Worm (Caenorhabditis elegans) whole organism, young adult: ENCODE measurements around the gene R07E5.4.
A peak's percentile ranks its signal among the peaks of the same experiment; 100 is the strongest.
"Not testable (repeated sequence)": the region's sequence is repeated elsewhere in the genome, so short reads cannot be mapped to it uniquely, and the experiment has no call there.

Experiments
- B0261.1 ChIP-seq: sonication (generic microtip); optimal IDR thresholded peaks from 2 replicates; lab custom pipeline; 2016; ENCODE audit warnings: mild to moderate bottlenecking, missing genetic modification characterization, moderate library complexity, missing compliant biosample characterization
- C06A6.2 ChIP-seq: fragments of 200-800 bp; sonication (Bioruptor generic); conservative IDR thresholded peaks from 2 replicates; pipeline ENCODE4 v1.3.6; 2022; ENCODE audit warnings: missing genetic modification characterization, missing compliant biosample characterization
- C17E4.6 ChIP-seq: fragments of 200-800 bp; sonication (Bioruptor generic); IDR thresholded peaks from 2 replicates; pipeline ENCODE4 v1.3.6; 2022; ENCODE audit warnings: missing genetic modification reagents, missing genetic modification characterization, missing compliant biosample characterization
- D2030.7 ChIP-seq: fragments of 200-800 bp; sonication (Bioruptor generic); IDR thresholded peaks from 2 replicates; pipeline ENCODE4 v1.3.6; 2022; ENCODE audit warnings: missing genetic modification reagents, missing genetic modification characterization, missing compliant biosample characterization
- F10E7.11 ChIP-seq: sonication (generic microtip); optimal IDR thresholded peaks from 2 replicates; lab custom pipeline; 2017; ENCODE audit warnings: mild to moderate bottlenecking, missing genetic modification characterization, moderate library complexity, missing compliant biosample characterization
- K11D2.4 ChIP-seq: fragments of 200-800 bp; sonication (Bioruptor generic); IDR thresholded peaks from 2 replicates; pipeline ENCODE4 v1.3.6; 2022; ENCODE audit warnings: missing genetic modification reagents, missing genetic modification characterization, missing compliant biosample characterization
- T07F8.4 ChIP-seq: sonication (generic microtip); optimal IDR thresholded peaks from 2 replicates; lab custom pipeline; 2016; ENCODE audit warnings: mild to moderate bottlenecking, missing genetic modification characterization, moderate library complexity, missing compliant biosample characterization
- Y56A3A.18 ChIP-seq: fragments of 200-800 bp; sonication (Bioruptor generic); IDR thresholded peaks from 2 replicates; pipeline ENCODE4 v1.3.6; 2022; ENCODE audit warnings: missing genetic modification reagents, missing genetic modification characterization, missing compliant biosample characterization
- Y67H2A.10 ChIP-seq: fragments of 200-800 bp; sonication (Bioruptor generic); conservative IDR thresholded peaks from 2 replicates; pipeline ENCODE4 v1.3.6; 2022; ENCODE audit warnings: missing genetic modification reagents, missing genetic modification characterization, missing compliant biosample characterization
- Y95B8A.8 ChIP-seq: fragments of 200-800 bp; sonication (Bioruptor generic); IDR thresholded peaks from 2 replicates; pipeline ENCODE4 v1.3.6; 2022; ENCODE audit warnings: missing genetic modification reagents, missing genetic modification characterization, missing compliant biosample characterization
- aptf-3 ChIP-seq: fragments of 200-800 bp; sonication (Bioruptor generic); IDR thresholded peaks from 2 replicates; pipeline ENCODE4 v1.3.6; 2022; ENCODE audit warnings: missing genetic modification characterization, missing compliant biosample characterization
- athp-1 ChIP-seq: sonication (generic microtip); optimal IDR thresholded peaks from 2 replicates; lab custom pipeline; 2017; ENCODE audit warnings: mild to moderate bottlenecking, missing genetic modification characterization, missing compliant biosample characterization
- attf-3 ChIP-seq: fragments of 200-800 bp; sonication (Bioruptor generic); conservative IDR thresholded peaks from 2 replicates; pipeline ENCODE4 v1.3.6; 2022; ENCODE audit warnings: missing genetic modification reagents, missing genetic modification characterization, missing compliant biosample characterization
- cebp-1 ChIP-seq, 2 experiments: fragments of 200-800 bp in 1 of 2; sonication (Bioruptor generic) in 1 of 2; sonication (generic microtip) in 1 of 2; IDR thresholded peaks in 1 of 2; optimal IDR thresholded peaks in 1 of 2; 2 replicates each; pipeline versions ENCODE4 v1.3.6 to Lab custom; 2017 to 2022; ENCODE audit warnings: missing compliant biosample characterization in 2 of 2, missing genetic modification characterization in 2 of 2, mild to moderate bottlenecking in 1 of 2, missing genetic modification reagents in 1 of 2, moderate library complexity in 1 of 2
- ceh-100 ChIP-seq: fragments of 200-800 bp; sonication (Bioruptor generic); IDR thresholded peaks from 2 replicates; pipeline ENCODE4 v1.3.6; 2022; ENCODE audit warnings: missing genetic modification reagents, missing genetic modification characterization, missing compliant biosample characterization
- ceh-40 ChIP-seq: fragments of 200-800 bp; sonication (Bioruptor generic); IDR thresholded peaks from 2 replicates; pipeline ENCODE4 v1.3.6; 2022; ENCODE audit warnings: missing genetic modification characterization, missing compliant biosample characterization
- die-1 ChIP-seq: sonication (generic microtip); optimal IDR thresholded peaks from 2 replicates; lab custom pipeline; 2016; ENCODE audit warnings: missing genotype, mild to moderate bottlenecking, missing genetic modification characterization, missing compliant biosample characterization
- dox-1 ChIP-seq: fragments of 200-800 bp; sonication (Bioruptor generic); IDR thresholded peaks from 2 replicates; pipeline ENCODE4 v1.3.6; 2022; ENCODE audit warnings: missing genetic modification reagents, missing genetic modification characterization, missing compliant biosample characterization
- dpff-1 ChIP-seq: sonication (generic microtip); optimal IDR thresholded peaks from 2 replicates; lab custom pipeline; 2017; ENCODE audit warnings: mild to moderate bottlenecking, missing genetic modification characterization, missing compliant biosample characterization
- ekl-4 ChIP-seq: fragments of 200-800 bp; sonication (Bioruptor generic); IDR thresholded peaks from 2 replicates; pipeline ENCODE4 v1.3.6; 2022; ENCODE audit warnings: missing genetic modification reagents, missing genetic modification characterization, missing compliant biosample characterization
- hmg-1.2 ChIP-seq: fragments of 200-800 bp; sonication (Bioruptor generic); IDR thresholded peaks from 2 replicates; pipeline ENCODE4 v1.3.6; 2022; ENCODE audit warnings: missing genetic modification reagents, missing genetic modification characterization, missing compliant biosample characterization
- hmg-20 ChIP-seq: fragments of 200-800 bp; sonication (Bioruptor generic); IDR thresholded peaks from 2 replicates; pipeline ENCODE4 v1.3.6; 2022; ENCODE audit warnings: missing genetic modification reagents, missing genetic modification characterization, missing compliant biosample characterization
- hsf-1 ChIP-seq: fragments of 200-800 bp; sonication (Bioruptor generic); IDR thresholded peaks from 2 replicates; pipeline ENCODE4 v1.3.6; 2022; ENCODE audit warnings: missing genetic modification reagents, missing genetic modification characterization, missing compliant biosample characterization
- lin-26 ChIP-seq: fragments of 200-800 bp; sonication (Bioruptor generic); IDR thresholded peaks from 2 replicates; pipeline ENCODE4 v1.3.6; 2022; ENCODE audit warnings: missing genetic modification reagents, missing genetic modification characterization, missing compliant biosample characterization
- lin-40 ChIP-seq: sonication (generic microtip); optimal IDR thresholded peaks from 2 replicates; lab custom pipeline; 2016; ENCODE audit warnings: missing genetic modification characterization, mild to moderate bottlenecking, missing compliant biosample characterization, missing genotype, missing genetic modification reagents
- lsy-27 ChIP-seq: sonication (generic microtip); optimal IDR thresholded peaks from 2 replicates; lab custom pipeline; 2017; ENCODE audit warnings: missing genetic modification characterization, mild to moderate bottlenecking, missing compliant biosample characterization, antibody characterized with exemption, missing genotype, borderline replicate concordance; ENCODE audit not compliant: insufficient read depth
- madf-3 ChIP-seq: fragments of 200-800 bp; sonication (Bioruptor generic); IDR thresholded peaks from 2 replicates; pipeline ENCODE4 v1.3.6; 2022; ENCODE audit warnings: missing genetic modification reagents, missing genetic modification characterization, missing compliant biosample characterization
- madf-6 ChIP-seq: fragments of 200-800 bp; sonication (Bioruptor generic); IDR thresholded peaks from 2 replicates; pipeline ENCODE4 v1.3.6; 2022; ENCODE audit warnings: missing genetic modification reagents, missing genetic modification characterization, missing compliant biosample characterization
- madf-8 ChIP-seq: fragments of 200-800 bp; sonication (Bioruptor generic); conservative IDR thresholded peaks from 2 replicates; pipeline ENCODE4 v1.3.6; 2022; ENCODE audit warnings: missing genetic modification reagents, missing genetic modification characterization, missing compliant biosample characterization
- mcd-1 ChIP-seq: fragments of 200-800 bp; sonication (Bioruptor generic); IDR thresholded peaks from 2 replicates; pipeline ENCODE4 v1.3.6; 2022; ENCODE audit warnings: missing genetic modification reagents, missing genetic modification characterization, missing compliant biosample characterization
- nfya-2 ChIP-seq: fragments of 200-800 bp; sonication (Bioruptor generic); IDR thresholded peaks from 2 replicates; pipeline ENCODE4 v1.3.6; 2022; ENCODE audit warnings: missing genetic modification reagents, missing genetic modification characterization, missing compliant biosample characterization
- nfyb-1 ChIP-seq: fragments of 200-800 bp; sonication (Bioruptor generic); IDR thresholded peaks from 2 replicates; pipeline ENCODE4 v1.3.6; 2022; ENCODE audit warnings: missing genetic modification reagents, missing genetic modification characterization, missing compliant biosample characterization
- nhr-27 ChIP-seq: fragments of 200-800 bp; sonication (Bioruptor generic); optimal IDR thresholded peaks from 2 replicates; lab custom pipeline; 2018; ENCODE audit warnings: mild to moderate bottlenecking, missing genetic modification characterization, moderate library complexity, missing compliant biosample characterization
- nhr-90 ChIP-seq: sonication (generic microtip); optimal IDR thresholded peaks from 2 replicates; lab custom pipeline; 2016; ENCODE audit warnings: missing genotype, mild to moderate bottlenecking, missing genetic modification characterization, missing compliant biosample characterization
- pbrm-1 ChIP-seq: fragments of 200-800 bp; sonication (Bioruptor generic); IDR thresholded peaks from 2 replicates; pipeline ENCODE4 v1.3.6; 2022; ENCODE audit warnings: missing genetic modification reagents, missing genetic modification characterization, missing compliant biosample characterization
- repo-1 ChIP-seq: sonication (generic microtip); optimal IDR thresholded peaks from 2 replicates; lab custom pipeline; 2017; ENCODE audit warnings: mild to moderate bottlenecking, missing genetic modification characterization, missing compliant biosample characterization
- rpc-1 ChIP-seq, 2 experiments: fragments of 150-350 bp in 1 of 2; sonication (generic microtip) in 1 of 2; optimal IDR thresholded peaks; 2 replicates each; lab custom pipeline; 2014 to 2018; ENCODE audit warnings: missing biosample characterization in 1 of 2, missing genetic modification characterization in 1 of 2, missing genetic modification reagents in 1 of 2, missing genotype in 1 of 2
- snpc-4 ChIP-seq, 5 experiments: fragments of 150-350 bp in 1 of 5; sonication (generic microtip) in 4 of 5; optimal IDR thresholded peaks; 2 replicates each; lab custom pipeline; 2014 to 2018; ENCODE audit warnings: missing genetic modification characterization in 5 of 5, missing biosample characterization in 3 of 5, antibody characterized with exemption in 2 of 5, mild to moderate bottlenecking in 2 of 5, missing compliant biosample characterization in 2 of 5, missing genotype in 2 of 5, moderate library complexity in 2 of 5, missing genetic modification reagents in 1 of 5
- tbp1 ChIP-seq: fragments of 200-800 bp; sonication (Bioruptor generic); optimal IDR thresholded peaks from 2 replicates; lab custom pipeline; 2018; ENCODE audit warnings: mild to moderate bottlenecking, missing genetic modification characterization, missing compliant biosample characterization
- xnd-1 ChIP-seq: sonication (generic microtip); optimal IDR thresholded peaks from 2 replicates; lab custom pipeline; 2016; ENCODE audit warnings: missing genotype, missing genetic modification reagents, missing genetic modification characterization, missing compliant biosample characterization
- ztf-25 ChIP-seq: fragments of 200-800 bp; sonication (Bioruptor generic); IDR thresholded peaks from 2 replicates; pipeline ENCODE4 v1.3.6; 2022; ENCODE audit warnings: missing genetic modification reagents, missing genetic modification characterization, missing compliant biosample characterization

R07E5.4 gene

ce11 chrIII:4419117-4419978 lies 24.8 kb downstream of the R07E5.4 start, which contains the start of the genes R07E5.7 and cku-80 (continued):
- peak; percentile 28 for TF ChIP-seq lin-40 (tag; lab: Kevin White, UChicago)
- TF ChIP-seq dpff-1 (tag; lab: Kevin White, UChicago): no peak
- TF ChIP-seq madf-6 (GFP tag; lab: Robert Waterston, UW): peak; percentile 62; the same call in 1 of the 2 replicates
- TF ChIP-seq xnd-1 (tag; lab: Kevin White, UChicago): no peak
- no peak for TF ChIP-seq nhr-27
- TF ChIP-seq lsy-27 (tag; lab: Kevin White, UChicago): no peak
- TF ChIP-seq F10E7.11: no peak
- TF ChIP-seq, all 124 proteins: peak for 25

ce11 chrIII:4426711-4427218 lies 32.2 kb downstream of the R07E5.4 start:
- peak; percentile 62 for TF ChIP-seq rpc-1 (optimal IDR thresholded peaks at IDR 0.05; lab: Kevin White, UChicago)
- peak; percentile 77 for TF ChIP-seq rpc-1 (tag; optimal IDR thresholded peaks at IDR 0.05; lab: Kevin White, UChicago)
- TF ChIP-seq nhr-90 (tag; lab: Kevin White, UChicago): peak; percentile 33
- TF ChIP-seq madf-6 (GFP tag; lab: Robert Waterston, UW): peak; percentile 95
- peak; percentile 18 for TF ChIP-seq repo-1 (tag; lab: Kevin White, UChicago)
- peak; percentile 63 for TF ChIP-seq B0261.1 (tag; lab: Kevin White, UChicago)
- peak; percentile 70; the same call in 1 of the 2 replicates for TF ChIP-seq C17E4.6 (GFP tag; lab: Robert Waterston, UW)
- TF ChIP-seq snpc-4 (GFP tag; optimal IDR thresholded peaks at IDR 0.05; lab: Kevin White, UChicago): peak; percentile 66
- TF ChIP-seq snpc-4 (tag; optimal IDR thresholded peaks at IDR 0.05; lab: Kevin White, UChicago): peak; percentile 85 to 99 (median 92)
- peak; percentile 81; the same call in 1 of the 2 replicates for TF ChIP-seq pbrm-1 (GFP tag; lab: Robert Waterston, UW)
- peak; percentile 73; the same call in 1 of the 2 replicates for TF ChIP-seq madf-3 (GFP tag; lab: Robert Waterston, UW)
- peak; percentile 87 for TF ChIP-seq Y56A3A.18
- TF ChIP-seq die-1 (tag; lab: Kevin White, UChicago): peak; percentile 58
- peak; percentile 97 for TF ChIP-seq hmg-1.2 (GFP tag; lab: Robert Waterston, UW)
- peak; percentile 59 for TF ChIP-seq C06A6.2
- TF ChIP-seq nfya-2 (GFP tag; lab: Robert Waterston, UW): 0 out of 2 replicates have a peak, but pooled peaks have one; percentile 44
- TF ChIP-seq aptf-3: peak; percentile 79; the same call in 1 of the 2 replicates
- peak; percentile 71 for TF ChIP-seq xnd-1 (tag; lab: Kevin White, UChicago)
- TF ChIP-seq K11D2.4 (GFP tag; lab: Robert Waterston, UW): peak; percentile 32; the same call in 1 of the 2 replicates
- TF ChIP-seq tbp1: peak; percentile 79
- peak; percentile 80 for TF ChIP-seq dox-1 (GFP tag; lab: Robert Waterston, UW)
- peak; percentile 63 for TF ChIP-seq ceh-100 (GFP tag; lab: Robert Waterston, UW)
- TF ChIP-seq ceh-40 (GFP tag; lab: Robert Waterston, UW): 0 out of 2 replicates have a peak, but pooled peaks have one; percentile 31
- 0 out of 2 replicates have a peak, but pooled peaks have one; percentile 49 for TF ChIP-seq Y95B8A.8 (GFP tag; lab: Robert Waterston, UW)
- TF ChIP-seq attf-3: 0 out of 2 replicates have a peak, but pooled peaks have one; percentile 21
- peak; percentile 71; the same call in 1 of the 2 replicates for TF ChIP-seq hmg-20
- peak; percentile 63; the same call in 1 of the 2 replicates for TF ChIP-seq ztf-25
- peak; percentile 68 for TF ChIP-seq hsf-1 (GFP tag; lab: Robert Waterston, UW)
- peak; percentile 90 for TF ChIP-seq madf-8 (GFP tag; lab: Robert Waterston, UW)
- TF ChIP-seq D2030.7: peak; percentile 66
- TF ChIP-seq T07F8.4: peak; percentile 30
- TF ChIP-seq nfyb-1: peak; percentile 90
- peak; percentile 2 for TF ChIP-seq athp-1 (tag; lab: Kevin White, UChicago)
- 0 out of 2 replicates have a peak, but pooled peaks have one; percentile 17 for TF ChIP-seq Y67H2A.10 (GFP tag; lab: Robert Waterston, UW)
- TF ChIP-seq cebp-1 (GFP tag; IDR thresholded peaks at IDR 0.05; lab: Robert Waterston, UW): not testable (repeated sequence)
- TF ChIP-seq cebp-1 (tag; optimal IDR thresholded peaks at IDR 0.05; lab: Kevin White, UChicago): peak; percentile 44
- TF ChIP-seq mcd-1 (GFP tag; lab: Robert Waterston, UW): peak; percentile 69
- TF ChIP-seq lin-26: peak; percentile 90
- peak; percentile 90 for TF ChIP-seq ekl-4 (GFP tag; lab: Robert Waterston, UW)
